Worm (Caenorhabditis elegans): ENCODE measurements around the gene C42D4.18.
A peak's percentile ranks its signal among the peaks of the same experiment; 100 is the strongest.

C42D4.18 gene

DNA sequence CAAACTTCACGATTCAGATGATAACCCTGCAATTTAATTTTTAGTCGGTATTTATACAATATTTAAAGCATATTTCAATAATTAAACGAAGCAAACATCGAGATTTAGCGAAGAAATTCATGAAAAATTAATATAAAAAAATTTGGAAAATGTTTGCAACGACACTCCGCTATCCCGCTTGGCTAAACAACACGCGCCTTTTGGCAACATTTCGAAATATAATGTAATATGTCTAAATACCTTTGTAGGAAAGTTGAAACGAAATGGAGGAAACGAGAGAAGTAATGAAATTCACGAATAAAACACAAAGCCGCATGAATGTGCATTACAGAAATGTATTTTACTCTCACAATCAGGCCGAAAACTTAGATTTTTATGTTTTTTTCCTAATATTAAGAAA lies 860 bp upstream of the C42D4.18 start, which contains the start of gene rpc-1 (continued):
- TF ChIP-seq nhr-90 (tag; optimal IDR thresholded peaks at IDR 0.05; ENCODE audit: poor library complexity) (peak; percentile 5), mab-9 (GFP tag; IDR thresholded peaks at IDR 0.05) (no peak), tlp-1 (tag; optimal IDR thresholded peaks at IDR 0.05) (no peak), F16B12.6 (tag; optimal IDR thresholded peaks at IDR 0.05) (peak; percentile 47), elt-3 (tag; optimal IDR thresholded peaks at IDR 0.05) (peak in 1 of 6 experiments; percentile 3), snpc-4 (tag; optimal IDR thresholded peaks at IDR 0.05) (no peak)

DNA sequence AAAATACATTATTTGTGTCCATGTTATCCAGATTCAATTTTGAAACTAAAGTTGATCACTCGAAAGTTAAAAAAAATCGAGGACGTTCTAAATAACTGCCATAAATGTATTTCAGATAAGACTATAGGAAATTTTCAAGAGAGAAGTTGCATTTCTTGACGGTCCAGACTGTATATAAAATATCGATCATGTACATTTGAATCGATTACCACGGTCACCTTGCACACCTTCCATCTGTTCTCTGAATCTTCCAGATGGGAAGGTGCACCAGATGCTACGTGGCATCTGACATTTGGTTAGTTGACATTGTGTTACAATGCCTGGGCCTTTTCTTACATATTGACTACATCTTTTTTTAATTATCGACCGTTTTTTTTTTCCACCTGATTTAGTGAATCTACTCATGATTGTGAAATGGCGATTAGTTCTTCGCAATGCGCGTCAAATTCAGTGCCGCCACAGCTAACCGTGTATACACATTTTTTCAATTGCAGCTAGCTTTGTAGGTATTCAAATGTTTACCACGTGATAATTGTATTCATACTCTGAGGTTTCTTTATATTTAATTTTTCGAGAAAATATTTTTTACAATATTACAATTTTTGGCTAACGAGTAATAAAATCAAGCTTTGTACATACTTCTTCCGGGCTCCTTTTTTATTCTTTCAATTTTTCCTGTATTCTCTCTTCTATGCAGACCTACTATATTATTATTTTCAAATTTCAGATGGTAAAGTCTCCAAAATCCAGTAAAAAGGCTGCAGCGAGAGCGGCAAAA lies 1.6 kb downstream of the C42D4.18 start, which contains the start of gene skr-16:
Gene skr-16 (plus strand): TSS at position 728 of the 778 bp plus-strand sequence.
- TF ChIP-seq dpl-1 (GFP tag; optimal IDR thresholded peaks at IDR 0.05) = peak; percentile 26 to 70 (median 27)
- TF ChIP-seq snpc-4 (tag; optimal IDR thresholded peaks at IDR 0.05) = peak; percentile 9
- TF ChIP-seq snu-23 (GFP tag; optimal IDR thresholded peaks at IDR 0.05) = no peak
- peak; percentile 79 for TF ChIP-seq mep-1 (tag; optimal IDR thresholded peaks at IDR 0.05)
- no peak for TF ChIP-seq ceh-8 (GFP tag; optimal IDR thresholded peaks at IDR 0.05)
- no peak for TF ChIP-seq pqm-1 (tag; optimal IDR thresholded peaks at IDR 0.05)
- TF ChIP-seq skn-1 (tag; optimal IDR thresholded peaks at IDR 0.05) = peak; percentile 13
- peak; percentile 55 for TF ChIP-seq nhr-85 (tag)
- TF ChIP-seq unc-98 (GFP tag; IDR thresholded peaks at IDR 0.05) = no peak
- TF ChIP-seq rnt-1 (tag; optimal IDR thresholded peaks at IDR 0.05) = peak; percentile 1
- peak; percentile 6 for TF ChIP-seq fkh-8 (tag; optimal IDR thresholded peaks at IDR 0.05)
- peak; percentile 32 for TF ChIP-seq dsc-1 (tag; optimal IDR thresholded peaks at IDR 0.05)
- peak; percentile 5 for TF ChIP-seq nhr-47 (tag; optimal IDR thresholded peaks at IDR 0.05)
- no peak for TF ChIP-seq fkh-4 (tag; optimal IDR thresholded peaks at IDR 0.05; ENCODE audit: borderline replicate concordance)
- no peak for TF ChIP-seq nhr-84 (tag; optimal IDR thresholded peaks at IDR 0.05)
- TF ChIP-seq F16B12.6 (tag; optimal IDR thresholded peaks at IDR 0.05) = peak; percentile 82
- peak; percentile 22 to 64 for TF ChIP-seq lin-35 (GFP tag; optimal IDR thresholded peaks at IDR 0.05)
- peak; percentile 7 to 50 for TF ChIP-seq efl-1 (optimal IDR thresholded peaks at IDR 0.05)
- peak; percentile 64 to 92 for TF ChIP-seq efl-1 (GFP tag; optimal IDR thresholded peaks at IDR 0.05 in 1 of 2)
- peak in 1 of 2 experiments; percentile 20 for TF ChIP-seq lsy-2 (tag; optimal IDR thresholded peaks at IDR 0.05)
- TF ChIP-seq mdl-1 (tag; optimal IDR thresholded peaks at IDR 0.05) = peak in 1 of 2 experiments; percentile 47

DNA sequence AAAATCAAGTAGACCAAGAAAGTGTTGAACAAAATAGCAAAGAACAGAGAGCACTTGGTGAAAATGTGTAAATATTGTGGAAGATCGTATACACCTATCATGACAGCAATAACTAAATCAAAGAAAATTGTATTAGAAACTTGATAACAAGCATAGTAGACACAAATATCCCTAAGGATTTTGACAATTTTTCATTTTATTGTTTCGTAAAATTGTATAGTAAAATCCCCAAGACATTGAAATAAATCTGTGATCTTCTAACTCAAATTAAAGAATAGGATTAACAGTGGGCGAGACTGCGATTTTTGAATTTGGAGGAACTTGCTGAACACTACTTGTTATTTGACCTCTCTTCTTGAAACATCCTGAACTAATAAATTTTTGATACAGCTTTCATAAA lies 4.6 kb downstream of the C42D4.18 start, which contains the start of gene str-220:
Gene str-220 (minus strand): TSS at position 101 of the 400 bp plus-strand sequence.
- TF ChIP-seq snpc-4 (tag; optimal IDR thresholded peaks at IDR 0.05) (no peak), mef-2 (tag; optimal IDR thresholded peaks at IDR 0.05) (no peak), lin-39 (tag; optimal IDR thresholded peaks at IDR 0.05) (no peak), ztf-4 (tag; optimal IDR thresholded peaks at IDR 0.05) (no peak), C34B4.2 (tag; optimal IDR thresholded peaks at IDR 0.05) (no peak), mab-9 (GFP tag; IDR thresholded peaks at IDR 0.05) (no peak), egl-13 (tag; optimal IDR thresholded peaks at IDR 0.05) (no peak)

DNA sequence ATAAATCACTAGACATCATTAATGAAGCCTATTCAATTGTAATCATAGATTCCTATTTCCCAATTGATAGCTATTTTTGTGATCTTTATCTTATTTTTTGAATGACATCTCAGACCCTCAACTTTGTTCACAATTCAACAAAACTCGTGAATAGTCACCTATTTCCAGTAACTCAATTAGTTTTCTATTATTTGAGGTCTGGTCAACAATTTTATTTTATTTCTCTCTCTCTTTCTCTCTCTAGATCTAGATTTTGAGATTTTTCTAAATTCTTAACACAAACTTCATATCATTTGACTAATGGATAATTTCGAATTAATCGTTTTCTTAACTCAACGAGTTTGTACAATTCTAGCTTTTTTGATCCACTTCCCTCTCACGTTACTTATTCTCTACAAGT lies 6.9 kb downstream of the C42D4.18 start, which contains the start of gene str-1:
Gene str-1 (plus strand): TSS at position 301 of the 400 bp plus-strand sequence.
- TF ChIP-seq nhr-28 (tag; optimal IDR thresholded peaks at IDR 0.05) (no peak), sox-4 (tag; optimal IDR thresholded peaks at IDR 0.05) (peak; percentile 39), F16B12.6 (tag; optimal IDR thresholded peaks at IDR 0.05) (no peak)

DNA sequence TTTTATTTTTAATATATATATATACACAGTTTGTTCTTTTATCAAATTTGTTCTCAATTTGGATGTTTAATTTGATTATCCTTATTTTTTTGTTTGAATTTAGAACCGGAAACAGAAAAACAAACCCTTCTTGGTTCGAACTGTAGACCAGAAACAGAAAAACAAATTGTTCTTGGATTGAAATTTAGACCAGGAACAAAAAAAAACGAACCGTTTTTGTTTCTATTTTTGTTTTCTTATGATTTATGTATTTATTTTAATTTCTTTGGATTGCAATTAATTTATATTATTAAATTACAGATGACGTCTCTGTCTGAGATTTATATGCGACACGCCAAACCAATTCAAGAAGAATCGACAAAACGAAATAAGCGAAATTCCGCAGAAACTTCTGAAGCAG lies 8.8 kb downstream of the C42D4.18 start, which contains the start of gene C42D4.19:
Gene C42D4.19 (plus strand): TSS at position 301 of the 400 bp plus-strand sequence.
- no peak for TF ChIP-seq skn-1 (tag; optimal IDR thresholded peaks at IDR 0.05)
- TF ChIP-seq sptf-1 (tag; optimal IDR thresholded peaks at IDR 0.05) = no peak
- TF ChIP-seq snpc-4 (tag; optimal IDR thresholded peaks at IDR 0.05) = no peak
- no peak for TF ChIP-seq hlh-17 (GFP tag; optimal IDR thresholded peaks at IDR 0.05; ENCODE audit: borderline replicate concordance)
- TF ChIP-seq elt-3 (tag; optimal IDR thresholded peaks at IDR 0.05) = no peak
- TF ChIP-seq nhr-77 (tag; optimal IDR thresholded peaks at IDR 0.05) = no peak
- TF ChIP-seq lin-14 (GFP tag; optimal IDR thresholded peaks at IDR 0.05) = no peak
- no peak for TF ChIP-seq vab-15 (tag; optimal IDR thresholded peaks at IDR 0.05)
- no peak for TF ChIP-seq mab-9 (GFP tag; IDR thresholded peaks at IDR 0.05)
- no peak for TF ChIP-seq zag-1 (tag; optimal IDR thresholded peaks at IDR 0.05)
- no peak for TF ChIP-seq xbp-1 (tag; optimal IDR thresholded peaks at IDR 0.05)
- TF ChIP-seq ces-1 (GFP tag; optimal IDR thresholded peaks at IDR 0.05) = no peak
- no peak for TF ChIP-seq hlh-4 (tag; optimal IDR thresholded peaks at IDR 0.05)
- TF ChIP-seq fkh-10 (GFP tag; optimal IDR thresholded peaks at IDR 0.05) = no peak
- TF ChIP-seq fos-1 (tag; optimal IDR thresholded peaks at IDR 0.05) = no peak

Data from whole organism, L1 larva.